Worm (Caenorhabditis elegans): ENCODE data around the gene picc-1.

DNA sequence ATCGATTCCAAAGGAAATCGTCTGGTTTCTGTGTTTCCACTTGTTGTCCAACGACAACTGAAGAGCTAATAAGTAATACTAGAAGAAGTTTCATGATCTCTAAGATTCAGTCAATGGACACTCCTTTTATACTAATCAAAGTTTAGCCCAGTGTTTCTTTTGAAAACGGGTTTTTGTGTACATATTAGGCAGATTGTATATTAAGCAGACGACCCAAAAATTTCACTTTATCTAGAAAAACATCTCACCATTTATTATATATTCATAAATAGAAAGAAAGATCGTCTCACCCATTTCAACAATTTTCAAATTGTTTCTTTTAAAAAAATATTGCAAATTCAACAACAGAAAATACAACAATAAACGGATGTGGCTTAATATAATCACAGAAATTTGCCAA lies 32.0 kb upstream of the picc-1 start, which contains the start of gene C10F3.7:
- TF ChIP-seq ama-1 (optimal IDR thresholded peaks at IDR 0.05) (no peak), ets-7 (tag; optimal IDR thresholded peaks at IDR 0.05) (no peak)

Measured in whole organism, early embryonic.